Fruit fly (Drosophila melanogaster) whole organism, embryonic: ENCODE measurements around the gene natalisin.
A peak's percentile ranks its signal among the peaks of the same experiment; 100 is the strongest.

Experiments
- ATbp ChIP-seq: fragments of 200-800 bp; sonication (Bioruptor generic); optimal IDR thresholded peaks from 2 replicates; lab custom pipeline; 2017; ENCODE audit warnings: missing biosample characterization, mild to moderate bottlenecking, missing genetic modification characterization, missing genetic modification reagents
- Ada2b ChIP-seq: fragments of 200-800 bp; sonication (Bioruptor generic); IDR thresholded peaks from 2 replicates; pipeline ENCODE4 v1.3.6; 2022; ENCODE audit warnings: missing biosample characterization, missing genetic modification characterization
- Atf-2 ChIP-seq: fragments of 200-800 bp; sonication (Bioruptor generic); optimal IDR thresholded peaks from 2 replicates; lab custom pipeline; 2016; ENCODE audit warnings: missing biosample characterization, missing genetic modification characterization
- Atf3 ChIP-seq: fragments of 200-800 bp; sonication (Bioruptor generic); optimal IDR thresholded peaks from 3 replicates; lab custom pipeline; 2016; ENCODE audit warnings: missing biosample characterization, missing genetic modification characterization
- Awh ChIP-seq: fragments of 200-800 bp; sonication (Bioruptor generic); IDR thresholded peaks from 2 replicates; pipeline ENCODE4, ENCODE4 v1.3.6; 2022; ENCODE audit warnings: missing biosample characterization, missing genetic modification characterization
- B-H2 ChIP-seq: fragments of 200-800 bp; sonication (Bioruptor generic); optimal IDR thresholded peaks from 2 replicates; lab custom pipeline; 2018; ENCODE audit warnings: missing biosample characterization, mild to moderate bottlenecking, missing genetic modification characterization
- CG10654 ChIP-seq: fragments of 200-800 bp; sonication (Bioruptor generic); optimal IDR thresholded peaks from 2 replicates; lab custom pipeline; 2016; ENCODE audit warnings: missing biosample characterization, missing genetic modification characterization
- CG11456 ChIP-seq: fragments of 200-800 bp; sonication (Bioruptor generic); IDR thresholded peaks from 3 replicates; pipeline ENCODE4 v1.3.6; 2022; ENCODE audit warnings: missing biosample characterization, missing genetic modification characterization
- CG11696 ChIP-seq: fragments of 200-800 bp; sonication (Bioruptor generic); IDR thresholded peaks from 2 replicates; pipeline ENCODE4 v1.3.6; 2022; ENCODE audit warnings: missing biosample characterization, missing genetic modification characterization
- CG1233 ChIP-seq: fragments of 200-800 bp; sonication (Bioruptor generic); optimal IDR thresholded peaks from 4 replicates; lab custom pipeline; 2018; ENCODE audit warnings: missing biosample characterization, mild to moderate bottlenecking, missing genetic modification characterization
- CG15514 ChIP-seq: fragments of 200-800 bp; sonication (Bioruptor generic); optimal IDR thresholded peaks from 3 replicates; lab custom pipeline; 2017; ENCODE audit warnings: missing biosample characterization, missing genetic modification characterization, mild to moderate bottlenecking, moderate library complexity, missing genetic modification reagents
- CG1603 ChIP-seq: fragments of 200-800 bp; sonication (Bioruptor generic); optimal IDR thresholded peaks from 2 replicates; lab custom pipeline; 2019; ENCODE audit warnings: missing biosample characterization, mild to moderate bottlenecking, missing genetic modification characterization, moderate library complexity
- CG17359 ChIP-seq: fragments of 200-800 bp; sonication (Bioruptor generic); optimal IDR thresholded peaks from 3 replicates; lab custom pipeline; 2018; ENCODE audit warnings: missing biosample characterization, mild to moderate bottlenecking, missing genetic modification characterization, moderate library complexity
- CG2199 ChIP-seq: fragments of 200-800 bp; sonication (Bioruptor generic); IDR thresholded peaks from 3 replicates; pipeline ENCODE4 v1.3.6; 2022; ENCODE audit warnings: missing biosample characterization, missing genetic modification characterization
- CG2678 ChIP-seq: fragments of 200-800 bp; sonication (Bioruptor generic); optimal IDR thresholded peaks from 3 replicates; lab custom pipeline; 2019; ENCODE audit warnings: missing biosample characterization, mild to moderate bottlenecking, missing genetic modification characterization, moderate library complexity
- CG2712 ChIP-seq: fragments of 200-800 bp; optimal IDR thresholded peaks from 3 replicates; lab custom pipeline; 2019; ENCODE audit warnings: missing biosample characterization, mild to moderate bottlenecking, missing genetic modification characterization, moderate library complexity
- CG4404 ChIP-seq: fragments of 200-800 bp; sonication (Bioruptor generic); IDR thresholded peaks from 2 replicates; pipeline ENCODE4 v1.3.6; 2022; ENCODE audit warnings: missing biosample characterization, missing genetic modification characterization
- CG7372 ChIP-seq: fragments of 200-800 bp; sonication (Bioruptor generic); IDR thresholded peaks from 2 replicates; pipeline ENCODE4 v1.3.6; 2022; ENCODE audit warnings: missing biosample characterization, missing genetic modification characterization
- CG7839 ChIP-seq: fragments of 200-800 bp; sonication (Bioruptor generic); optimal IDR thresholded peaks from 3 replicates; lab custom pipeline; 2018; ENCODE audit warnings: missing biosample characterization, mild to moderate bottlenecking, missing genetic modification characterization, moderate library complexity
- D19A ChIP-seq: fragments of 200-800 bp; optimal IDR thresholded peaks from 3 replicates; lab custom pipeline; 2019; ENCODE audit warnings: missing biosample characterization, mild to moderate bottlenecking, missing genetic modification characterization, moderate library complexity
- Doc3 ChIP-seq: fragments of 200-800 bp; sonication (Bioruptor generic); IDR thresholded peaks from 3 replicates; pipeline ENCODE4 v1.3.6; 2022; ENCODE audit warnings: missing biosample characterization, missing genetic modification characterization; ENCODE audit not compliant: partially characterized antibody
- HLH4C ChIP-seq: fragments of 200-800 bp; sonication (Bioruptor generic); IDR thresholded peaks from 3 replicates; pipeline ENCODE4 v1.3.6; 2022; ENCODE audit warnings: missing biosample characterization, missing genetic modification characterization; ENCODE audit not compliant: partially characterized antibody
- Hr3 ChIP-seq: fragments of 200-800 bp; sonication (Bioruptor generic); optimal IDR thresholded peaks from 3 replicates; lab custom pipeline; 2016; ENCODE audit warnings: missing biosample characterization, missing genetic modification characterization
- Hr78 ChIP-seq, 2 experiments: fragments of 200-800 bp in 1 of 2; fragments of >200 bp in 1 of 2; sonication (Bioruptor generic) in 1 of 2; optimal IDR thresholded peaks; 2 replicates each; lab custom pipeline; 2017 to 2019; ENCODE audit warnings: missing biosample characterization in 2 of 2, missing genetic modification characterization in 2 of 2, mild to moderate bottlenecking in 1 of 2, moderate library complexity in 1 of 2
- Kr ChIP-seq: fragments of 200-800 bp; sonication (Bioruptor generic); optimal IDR thresholded peaks from 2 replicates; lab custom pipeline; 2017; ENCODE audit warnings: missing biosample characterization, mild to moderate bottlenecking, missing genetic modification characterization
- Med ChIP-seq: fragments of 200-800 bp; sonication (Bioruptor generic); peaks from one replicate; lab custom pipeline; 2016; ENCODE audit warnings: missing biosample characterization, missing genetic modification characterization, mild to moderate bottlenecking, inconsistent platforms, moderate library complexity
- Nf-YC ChIP-seq: fragments of 200-800 bp; optimal IDR thresholded peaks from 3 replicates; lab custom pipeline; 2019; ENCODE audit warnings: missing biosample characterization, mild to moderate bottlenecking, missing genetic modification characterization, moderate library complexity
- Ptx1 ChIP-seq: fragments of 200-800 bp; sonication (Bioruptor generic); IDR thresholded peaks from 2 replicates; pipeline ENCODE4 v1.3.6; 2022; ENCODE audit warnings: missing biosample characterization, missing genetic modification characterization
- Sry-β ChIP-seq: fragments of 200-800 bp; sonication (Bioruptor generic); optimal IDR thresholded peaks from 2 replicates; lab custom pipeline; 2018; ENCODE audit warnings: missing biosample characterization, mild to moderate bottlenecking, missing genetic modification characterization, moderate library complexity
- Xrp1 ChIP-seq: fragments of 200-800 bp; sonication (Bioruptor generic); IDR thresholded peaks from 2 replicates; pipeline ENCODE4 v1.3.6; 2022; ENCODE audit warnings: missing biosample characterization, missing genetic modification characterization
- bcd ChIP-seq: fragments of 200-800 bp; sonication (Bioruptor generic); optimal IDR thresholded peaks from 2 replicates; lab custom pipeline; 2017; ENCODE audit warnings: missing biosample characterization, mild to moderate bottlenecking, missing genetic modification characterization
- chif ChIP-seq, 2 experiments: fragments of 200-800 bp; sonication (Bioruptor generic); optimal IDR thresholded peaks; 3 replicates each; lab custom pipeline; 2016; ENCODE audit warnings: missing biosample characterization in 2 of 2, missing genetic modification characterization in 2 of 2
- ci ChIP-seq: fragments of 200-800 bp; sonication (Bioruptor generic); IDR thresholded peaks from 3 replicates; pipeline ENCODE4 v1.3.6; 2022; ENCODE audit warnings: missing biosample characterization, missing genetic modification characterization
- dysf ChIP-seq: fragments of 200-800 bp; sonication (Bioruptor generic); IDR thresholded peaks from 3 replicates; pipeline ENCODE4 v1.3.6; 2022; ENCODE audit warnings: missing biosample characterization, missing genetic modification characterization
- eve ChIP-seq, 2 experiments: fragments of >200 bp; optimal IDR thresholded peaks; 2 replicates each; lab custom pipeline; 2017; ENCODE audit warnings: missing biosample characterization in 2 of 2, missing genetic modification characterization in 2 of 2
- exex ChIP-seq: fragments of 200-800 bp; sonication (Bioruptor generic); optimal IDR thresholded peaks from 4 replicates; lab custom pipeline; 2018; ENCODE audit warnings: missing biosample characterization, mild to moderate bottlenecking, missing genetic modification characterization, moderate library complexity
- fd102C ChIP-seq: fragments of 200-800 bp; sonication (Bioruptor generic); optimal IDR thresholded peaks from 2 replicates; lab custom pipeline; 2018; ENCODE audit warnings: missing biosample characterization, mild to moderate bottlenecking, missing genetic modification characterization, moderate library complexity
- fd96Cb ChIP-seq: fragments of 200-800 bp; sonication (Bioruptor generic); optimal IDR thresholded peaks from 2 replicates; lab custom pipeline; 2018; ENCODE audit warnings: missing biosample characterization, mild to moderate bottlenecking, missing genetic modification characterization, moderate library complexity
- gcm ChIP-seq: fragments of 200-800 bp; sonication (Bioruptor generic); optimal IDR thresholded peaks from 2 replicates; lab custom pipeline; 2019; ENCODE audit warnings: missing biosample characterization, mild to moderate bottlenecking, missing genetic modification characterization, moderate library complexity
- jumu ChIP-seq: fragments of 200-800 bp; sonication (Bioruptor generic); optimal IDR thresholded peaks from 3 replicates; lab custom pipeline; 2016; ENCODE audit warnings: missing biosample characterization, missing genetic modification characterization
- luna ChIP-seq: fragments of 200-800 bp; sonication (Bioruptor generic); optimal IDR thresholded peaks from 2 replicates; lab custom pipeline; 2016; ENCODE audit warnings: missing biosample characterization, missing genetic modification characterization
- phol ChIP-seq: fragments of 200-800 bp; sonication (Bioruptor generic); optimal IDR thresholded peaks from 3 replicates; lab custom pipeline; 2018; ENCODE audit warnings: missing biosample characterization, mild to moderate bottlenecking, missing genetic modification characterization, moderate library complexity
- shn ChIP-seq: fragments of 200-800 bp; sonication (Bioruptor generic); optimal IDR thresholded peaks from 3 replicates; lab custom pipeline; 2016; ENCODE audit warnings: missing biosample characterization, missing genetic modification characterization
- slp2 ChIP-seq: fragments of 200-800 bp; sonication (Bioruptor generic); optimal IDR thresholded peaks from 2 replicates; lab custom pipeline; 2016; ENCODE audit warnings: missing biosample characterization, missing genetic modification characterization
- so ChIP-seq: fragments of 200-800 bp; sonication (Bioruptor generic); IDR thresholded peaks from 3 replicates; pipeline ENCODE4 v1.3.6; 2022; ENCODE audit warnings: missing biosample characterization, missing genetic modification characterization
- sug ChIP-seq: fragments of 200-800 bp; optimal IDR thresholded peaks from 2 replicates; lab custom pipeline; 2019; ENCODE audit warnings: missing biosample characterization, mild to moderate bottlenecking, missing genetic modification characterization, moderate library complexity
- tap ChIP-seq: fragments of 200-800 bp; optimal IDR thresholded peaks from 3 replicates; lab custom pipeline; 2019; ENCODE audit warnings: missing biosample characterization, mild to moderate bottlenecking, missing genetic modification characterization, moderate library complexity
- tgo ChIP-seq: fragments of 200-800 bp; sonication (Bioruptor generic); IDR thresholded peaks from 3 replicates; pipeline ENCODE4 v1.3.6; 2022; ENCODE audit warnings: missing biosample characterization, missing genetic modification characterization
- vvl ChIP-seq: fragments of 200-800 bp; sonication (Bioruptor generic); IDR thresholded peaks from 2 replicates; pipeline ENCODE4 v1.3.6; 2022; ENCODE audit warnings: missing biosample characterization, missing genetic modification characterization
- z ChIP-seq: fragments of 200-800 bp; sonication (Bioruptor generic); IDR thresholded peaks from 3 replicates; pipeline ENCODE4 v1.3.6; 2022; ENCODE audit warnings: missing biosample characterization, missing genetic modification characterization
- zfh1 ChIP-seq: fragments of 200-800 bp; sonication (Bioruptor generic); IDR thresholded peaks from 3 replicates; pipeline ENCODE4 v1.3.6; 2022; ENCODE audit warnings: missing biosample characterization, missing genetic modification characterization

The natalisin gene

dm6 chr3R:14436459-14436858, 18.1 kb downstream of the natalisin start (continued):
- peak; percentile 26 for TF ChIP-seq ATbp (GFP tag; lab: Kevin White, UChicago)
- peak; percentile 13 for TF ChIP-seq phol (tag; lab: Kevin White, UChicago)
- peak; percentile 9 for TF ChIP-seq CG7839 (tag; lab: Kevin White, UChicago)
- TF ChIP-seq fd96Cb (tag; lab: Kevin White, UChicago), result peak; percentile 41
- peak; percentile 27 for TF ChIP-seq Med (GFP tag; lab: Kevin White, UChicago)
- TF ChIP-seq CG15514, result no peak
- TF ChIP-seq B-H2 (GFP tag; lab: Kevin White, UChicago), result no peak
- TF ChIP-seq CG10654, result peak; percentile 16
- 0 out of 3 replicates have a peak, but pooled peaks have one; percentile 37 for TF ChIP-seq CG2199 (GFP tag; lab: Robert Waterston, UW)
- peak; percentile 64 for TF ChIP-seq CG17359 (tag; lab: Kevin White, UChicago)
- no peak for TF ChIP-seq CG1233 (GFP tag; lab: Kevin White, UChicago)
- TF ChIP-seq Sry-β (GFP tag; lab: Kevin White, UChicago), result no peak
- peak; percentile 44; the same call in 1 of the 2 replicates for TF ChIP-seq Awh (GFP tag; lab: Robert Waterston, UW)
- no peak for TF ChIP-seq CG11456 (GFP tag; lab: Robert Waterston, UW)
- peak; percentile 34 for TF ChIP-seq tap (tag; lab: Kevin White, UChicago)
- no peak for TF ChIP-seq HLH4C (GFP tag; lab: Robert Waterston, UW)
- TF ChIP-seq z, result 0 out of 3 replicates have a peak, but pooled peaks have one; percentile 28
- TF ChIP-seq vvl, result peak; percentile 68
- TF ChIP-seq sug (tag; lab: Kevin White, UChicago), result no peak
- TF ChIP-seq Atf-2 (GFP tag; lab: Kevin White, UChicago), result no peak
- no peak for TF ChIP-seq Nf-YC (tag; lab: Kevin White, UChicago)
- peak; percentile 18; the same call in 1 of the 3 replicates for TF ChIP-seq tgo
- no peak for TF ChIP-seq CG11696 (GFP tag; lab: Robert Waterston, UW)
- TF ChIP-seq CG2678 (tag; lab: Kevin White, UChicago), result peak; percentile 30
- TF ChIP-seq Atf3, result no peak
- TF ChIP-seq jumu (GFP tag; lab: Kevin White, UChicago), result no peak
- TF ChIP-seq slp2 (GFP tag; lab: Kevin White, UChicago), result no peak
- no peak for TF ChIP-seq exex (tag; lab: Kevin White, UChicago)
- TF ChIP-seq CG7372 (GFP tag; lab: Robert Waterston, UW), result no peak
- no peak for TF ChIP-seq shn (GFP tag; lab: Kevin White, UChicago)
- no peak for TF ChIP-seq CG4404 (GFP tag; lab: Robert Waterston, UW)
- peak; percentile 37 for TF ChIP-seq CG2712 (tag; lab: Kevin White, UChicago)
- TF ChIP-seq Hr78 (GFP tag; optimal IDR thresholded peaks at IDR 0.05; lab: Kevin White, UChicago), result peak in 1 of 2 experiments; percentile 84
- no peak for TF ChIP-seq Kr
- TF ChIP-seq Ptx1 (GFP tag; lab: Robert Waterston, UW), result peak; percentile 50; the same call in 1 of the 2 replicates
- TF ChIP-seq ci (GFP tag; lab: Robert Waterston, UW), result 0 out of 3 replicates have a peak, but pooled peaks have one; percentile 33
- TF ChIP-seq dysf, result peak; percentile 36; the same call in 1 of the 3 replicates
- no peak for TF ChIP-seq D19A (tag; lab: Kevin White, UChicago)
- no peak for TF ChIP-seq fd102C (GFP tag; lab: Kevin White, UChicago)
- TF ChIP-seq Ada2b (GFP tag; lab: Robert Waterston, UW), result peak; percentile 42; the same call in 1 of the 2 replicates
- TF ChIP-seq Xrp1 (GFP tag; lab: Robert Waterston, UW), result peak; percentile 55; the same call in 1 of the 2 replicates
- TF ChIP-seq eve (GFP tag; optimal IDR thresholded peaks at IDR 0.05; lab: Kevin White, UChicago), result no peak
- TF ChIP-seq so (GFP tag; lab: Robert Waterston, UW), result no peak
- peak; percentile 24 for TF ChIP-seq CG1603 (tag; lab: Kevin White, UChicago)
- peak; percentile 43; the same call in 1 of the 3 replicates for TF ChIP-seq zfh1 (GFP tag; lab: Robert Waterston, UW)
- no peak for TF ChIP-seq Doc3
- TF ChIP-seq Hr3 (GFP tag; lab: Kevin White, UChicago), result no peak
- TF ChIP-seq gcm (GFP tag; lab: Kevin White, UChicago), result no peak
- TF ChIP-seq bcd, result peak; percentile 16
- TF ChIP-seq luna (GFP tag; lab: Kevin White, UChicago), result no peak
- TF ChIP-seq chif (GFP tag; optimal IDR thresholded peaks at IDR 0.05; lab: Kevin White, UChicago), result no peak
